Fruit fly (Drosophila melanogaster): ENCODE results near the gene AlkB.
A peak's percentile ranks its signal among the peaks of the same experiment; 100 is the strongest.

Gene AlkB

DNA sequence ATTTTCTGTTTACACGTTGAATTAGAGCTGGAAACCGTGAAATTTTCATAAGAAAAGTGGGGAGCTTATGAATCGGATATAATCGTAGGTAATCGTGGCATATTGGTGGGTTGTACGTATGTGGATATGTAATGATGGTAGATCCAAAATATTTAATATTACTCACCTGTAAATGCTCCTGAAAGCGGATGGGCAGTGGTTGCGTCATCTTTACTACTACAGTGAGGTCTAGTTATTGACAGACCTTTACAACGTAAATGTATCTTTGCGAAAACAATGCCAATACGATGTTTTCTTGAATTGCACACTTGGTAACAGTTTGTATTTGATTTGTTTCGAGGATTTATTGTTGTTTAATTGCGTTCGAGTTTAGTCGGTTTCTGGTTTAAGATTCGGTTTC lies 25.3 kb downstream of the AlkB start:
- TF ChIP-seq CG7101 (tag; optimal IDR thresholded peaks at IDR 0.05) = no peak
- no peak for TF ChIP-seq Mnt (GFP tag; optimal IDR thresholded peaks at IDR 0.05)
- no peak for TF ChIP-seq CG5204 (GFP tag; optimal IDR thresholded peaks at IDR 0.05)
- TF ChIP-seq tj (GFP tag; optimal IDR thresholded peaks at IDR 0.05) = no peak
- no peak for TF ChIP-seq CG7045 (GFP tag; optimal IDR thresholded peaks at IDR 0.05)
- no peak for TF ChIP-seq CG12768 (GFP tag; optimal IDR thresholded peaks at IDR 0.05)
- no peak for TF ChIP-seq Crg-1 (GFP tag; optimal IDR thresholded peaks at IDR 0.05)
- TF ChIP-seq CG11617 (GFP tag; optimal IDR thresholded peaks at IDR 0.05) = no peak
- no peak for TF ChIP-seq CG14711 (tag; optimal IDR thresholded peaks at IDR 0.05)
- TF ChIP-seq CG33017 (tag; optimal IDR thresholded peaks at IDR 0.05) = no peak
- no peak for TF ChIP-seq cic (GFP tag; optimal IDR thresholded peaks at IDR 0.05)
- TF ChIP-seq Clk (GFP tag; optimal IDR thresholded peaks at IDR 0.05) = no peak
- no peak for TF ChIP-seq ovo (GFP tag; optimal IDR thresholded peaks at IDR 0.05)

DNA sequence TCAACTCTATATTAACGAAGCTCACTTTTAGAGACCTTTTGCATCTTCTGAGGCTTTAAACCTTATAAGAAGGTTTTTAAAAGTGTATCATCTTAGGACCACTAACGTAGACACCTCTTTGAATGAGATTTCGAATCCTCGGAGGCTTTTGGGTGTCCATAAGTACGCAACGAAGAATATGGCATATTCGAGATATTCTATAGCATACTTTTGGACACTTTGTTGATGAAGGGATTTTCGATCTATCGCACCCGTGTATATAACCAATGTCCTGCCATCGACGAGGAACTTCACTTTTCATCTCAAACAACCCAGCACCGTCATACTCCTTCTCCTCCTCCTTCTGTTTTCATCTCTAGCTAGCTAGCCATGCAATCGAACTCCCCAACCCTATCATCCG lies 36.9 kb downstream of the AlkB start:
- TF ChIP-seq tj (GFP tag; optimal IDR thresholded peaks at IDR 0.05) = no peak
- no peak for TF ChIP-seq CG5204 (GFP tag; optimal IDR thresholded peaks at IDR 0.05)
- no peak for TF ChIP-seq cic (GFP tag; optimal IDR thresholded peaks at IDR 0.05)
- TF ChIP-seq CG12768 (GFP tag; optimal IDR thresholded peaks at IDR 0.05) = no peak
- TF ChIP-seq bab1 (GFP tag; optimal IDR thresholded peaks at IDR 0.05) = no peak
- TF ChIP-seq Crg-1 (GFP tag; optimal IDR thresholded peaks at IDR 0.05) = no peak
- no peak for TF ChIP-seq Clk (GFP tag; optimal IDR thresholded peaks at IDR 0.05)

dm6 chrX:15818608-15819184 lies 40.6 kb downstream of the AlkB start:
- no peak for TF ChIP-seq cic (GFP tag; optimal IDR thresholded peaks at IDR 0.05)
- no peak for TF ChIP-seq Crg-1 (GFP tag; optimal IDR thresholded peaks at IDR 0.05)
- no peak for TF ChIP-seq Mnt (GFP tag; optimal IDR thresholded peaks at IDR 0.05)
- no peak for TF ChIP-seq CG14711 (tag; optimal IDR thresholded peaks at IDR 0.05)
- TF ChIP-seq Hr96 (GFP tag; optimal IDR thresholded peaks at IDR 0.05) = no peak
- TF ChIP-seq Clk (GFP tag; optimal IDR thresholded peaks at IDR 0.05) = no peak
- TF ChIP-seq tj (GFP tag; optimal IDR thresholded peaks at IDR 0.05) = no peak
- no peak for TF ChIP-seq ovo (GFP tag; optimal IDR thresholded peaks at IDR 0.05)
- no peak for TF ChIP-seq CG5204 (GFP tag; optimal IDR thresholded peaks at IDR 0.05)
- TF ChIP-seq bab1 (GFP tag; optimal IDR thresholded peaks at IDR 0.05) = no peak
- no peak for TF ChIP-seq CG12768 (GFP tag; optimal IDR thresholded peaks at IDR 0.05)

DNA sequence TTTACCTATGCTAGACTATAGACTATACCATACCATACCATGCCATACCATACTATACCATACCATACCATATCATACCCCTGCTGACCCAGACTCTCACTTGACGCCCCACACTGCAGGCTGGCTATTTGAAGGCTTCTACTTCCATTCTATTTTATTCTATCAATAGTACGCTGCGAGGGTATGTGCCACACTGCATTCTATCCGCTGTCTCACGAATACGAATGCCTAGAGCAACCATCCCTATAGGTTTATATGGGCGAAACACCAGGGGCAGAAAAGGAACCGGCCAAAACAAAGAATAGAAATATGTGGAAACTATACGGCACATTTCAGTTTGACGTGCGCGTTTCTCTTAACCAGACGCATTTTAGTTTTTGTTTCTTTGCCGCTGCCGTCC lies 41.5 kb downstream of the AlkB start:
- TF ChIP-seq Hr96 (GFP tag; optimal IDR thresholded peaks at IDR 0.05) (no peak), Mnt (GFP tag; optimal IDR thresholded peaks at IDR 0.05) (no peak), toe (GFP tag; optimal IDR thresholded peaks at IDR 0.05) (no peak), CG7101 (tag; optimal IDR thresholded peaks at IDR 0.05) (no peak), pad (GFP tag; optimal IDR thresholded peaks at IDR 0.05) (no peak), CG14711 (tag; optimal IDR thresholded peaks at IDR 0.05) (no peak), CG1620 (GFP tag; optimal IDR thresholded peaks at IDR 0.05) (no peak), bab1 (GFP tag; optimal IDR thresholded peaks at IDR 0.05) (no peak), CG33017 (tag; optimal IDR thresholded peaks at IDR 0.05) (no peak)

DNA sequence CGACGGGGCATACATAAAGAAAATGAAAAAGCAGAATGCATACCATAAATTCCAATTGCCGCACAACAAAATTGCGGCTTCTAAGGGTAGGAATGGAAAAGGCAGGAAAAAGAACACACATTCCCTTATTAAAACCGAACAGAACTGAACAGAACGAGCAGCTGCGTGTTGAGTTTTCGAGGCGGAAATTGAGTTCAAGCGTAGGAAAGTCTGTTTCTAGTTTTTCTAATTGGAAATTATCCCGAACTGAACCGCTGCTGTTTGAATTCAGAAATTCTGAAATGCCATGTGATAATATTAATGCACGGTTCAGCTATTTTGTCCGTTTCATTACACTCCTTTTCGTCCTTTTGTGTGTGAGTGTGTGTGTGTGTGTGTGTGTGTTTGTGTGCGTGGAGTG lies 42.4 kb downstream of the AlkB start:
- TF ChIP-seq Clk (GFP tag; optimal IDR thresholded peaks at IDR 0.05) (no peak), Mnt (GFP tag; optimal IDR thresholded peaks at IDR 0.05) (no peak), CG11617 (GFP tag; optimal IDR thresholded peaks at IDR 0.05) (no peak), CG7045 (GFP tag; optimal IDR thresholded peaks at IDR 0.05) (no peak), ovo (GFP tag; optimal IDR thresholded peaks at IDR 0.05) (no peak), cnc (optimal IDR thresholded peaks at IDR 0.05) (no peak), bab1 (GFP tag; optimal IDR thresholded peaks at IDR 0.05) (no peak), tj (GFP tag; optimal IDR thresholded peaks at IDR 0.05) (no peak), Hr96 (GFP tag; optimal IDR thresholded peaks at IDR 0.05) (no peak), Crg-1 (GFP tag; optimal IDR thresholded peaks at IDR 0.05) (no peak), CG1620 (GFP tag; optimal IDR thresholded peaks at IDR 0.05) (no peak), pad (GFP tag; optimal IDR thresholded peaks at IDR 0.05) (no peak), cic (GFP tag; optimal IDR thresholded peaks at IDR 0.05) (no peak), CG12768 (GFP tag; optimal IDR thresholded peaks at IDR 0.05) (no peak), CG33017 (tag; optimal IDR thresholded peaks at IDR 0.05) (no peak), CG7101 (tag; optimal IDR thresholded peaks at IDR 0.05) (no peak)

DNA sequence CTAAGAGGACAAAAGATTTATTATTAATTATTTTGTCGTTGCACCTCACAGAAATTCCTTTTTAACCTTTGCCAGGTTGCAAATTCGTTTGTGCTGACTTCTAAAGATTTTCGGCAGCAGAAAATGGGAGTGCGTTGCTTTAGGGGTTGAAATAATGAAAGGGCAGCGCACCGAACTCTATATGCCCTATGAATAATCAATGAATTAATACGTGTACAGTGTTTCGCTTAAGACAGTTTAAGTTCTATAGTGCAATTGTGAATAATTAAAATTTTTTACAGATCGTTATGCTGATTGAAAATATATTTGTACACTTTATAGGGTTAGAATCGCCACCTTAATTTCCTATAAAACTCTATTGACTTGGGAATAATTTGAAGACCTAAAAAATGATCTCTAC lies 43.2 kb downstream of the AlkB start:
- TF ChIP-seq Mnt (GFP tag; optimal IDR thresholded peaks at IDR 0.05) = no peak
- TF ChIP-seq Crg-1 (GFP tag; optimal IDR thresholded peaks at IDR 0.05) = no peak
- TF ChIP-seq ovo (GFP tag; optimal IDR thresholded peaks at IDR 0.05) = no peak
- TF ChIP-seq CG7101 (tag; optimal IDR thresholded peaks at IDR 0.05) = no peak
- no peak for TF ChIP-seq tj (GFP tag; optimal IDR thresholded peaks at IDR 0.05)
- no peak for TF ChIP-seq toe (GFP tag; optimal IDR thresholded peaks at IDR 0.05)
- TF ChIP-seq pad (GFP tag; optimal IDR thresholded peaks at IDR 0.05) = no peak
- TF ChIP-seq bab1 (GFP tag; optimal IDR thresholded peaks at IDR 0.05) = no peak
- TF ChIP-seq CG1620 (GFP tag; optimal IDR thresholded peaks at IDR 0.05) = no peak
- TF ChIP-seq cnc (optimal IDR thresholded peaks at IDR 0.05) = no peak
- TF ChIP-seq cic (GFP tag; optimal IDR thresholded peaks at IDR 0.05) = no peak
- TF ChIP-seq CG14711 (tag; optimal IDR thresholded peaks at IDR 0.05) = no peak
- no peak for TF ChIP-seq CG33017 (tag; optimal IDR thresholded peaks at IDR 0.05)
- no peak for TF ChIP-seq CG11617 (GFP tag; optimal IDR thresholded peaks at IDR 0.05)
- no peak for TF ChIP-seq CG5204 (GFP tag; optimal IDR thresholded peaks at IDR 0.05)
- TF ChIP-seq CG12768 (GFP tag; optimal IDR thresholded peaks at IDR 0.05) = no peak

dm6 chrX:15814485-15814884 lies 44.8 kb downstream of the AlkB start:
- TF ChIP-seq tj (GFP tag; optimal IDR thresholded peaks at IDR 0.05) = peak; percentile 86
- no peak for TF ChIP-seq CG7045 (GFP tag; optimal IDR thresholded peaks at IDR 0.05)
- no peak for TF ChIP-seq CG12768 (GFP tag; optimal IDR thresholded peaks at IDR 0.05)
- no peak for TF ChIP-seq pad (GFP tag; optimal IDR thresholded peaks at IDR 0.05)
- TF ChIP-seq CG11617 (GFP tag; optimal IDR thresholded peaks at IDR 0.05) = no peak

Measured in whole organism, adult.